Worm (Caenorhabditis elegans): ENCODE measurements around the gene eif-3.D.

- TF ChIP-seq unc-39 (tag; optimal IDR thresholded peaks at IDR 0.05) (no peak), nhr-28 (tag; optimal IDR thresholded peaks at IDR 0.05) (no peak), unc-62 (GFP tag; optimal IDR thresholded peaks at IDR 0.05) (no peak), lsy-2 (tag; optimal IDR thresholded peaks at IDR 0.05) (no peak), ztf-11 (tag; optimal IDR thresholded peaks at IDR 0.05) (no peak), nhr-12 (tag; optimal IDR thresholded peaks at IDR 0.05) (no peak), ces-1 (GFP tag; optimal IDR thresholded peaks at IDR 0.05) (no peak), pha-4 (tag; optimal IDR thresholded peaks at IDR 0.05) (no peak), nhr-237 (tag; optimal IDR thresholded peaks at IDR 0.05) (no peak), lin-13 (tag; optimal IDR thresholded peaks at IDR 0.05) (no peak), elt-3 (tag; optimal IDR thresholded peaks at IDR 0.05) (no peak)
These were observed 2.4 kb upstream of the eif-3.D start, which contains the start of gene R08D7.5 for ce11 chrIII:8973826-8974225.
